Worm (Caenorhabditis elegans) whole organism, early embryonic: ENCODE results near the gene gst-11.

Source experiments
- ceh-13 ChIP-seq: fragments of 200-800 bp; sonication (Bioruptor generic); optimal IDR thresholded peaks from 2 replicates; lab custom pipeline; 2018; ENCODE audit warnings: mild to moderate bottlenecking, missing genetic modification characterization, missing compliant biosample characterization
- flt-1 ChIP-seq: fragments of 200-800 bp; sonication (Bioruptor generic); IDR thresholded peaks from 2 replicates; pipeline ENCODE4 v1.3.6; 2022; ENCODE audit warnings: missing genetic modification characterization, missing compliant biosample characterization

- no peak for TF ChIP-seq flt-1 (GFP tag; lab: Robert Waterston, UW)
- no peak for TF ChIP-seq ceh-13 (GFP tag; lab: Kevin White, UChicago)
Observed at ce11 chrX:3683060-3683459, 49.5 kb upstream of the gst-11 start.
